Fruit fly (Drosophila melanogaster): Measurements from ENCODE around the gene dachs.

The dachs gene

DNA sequence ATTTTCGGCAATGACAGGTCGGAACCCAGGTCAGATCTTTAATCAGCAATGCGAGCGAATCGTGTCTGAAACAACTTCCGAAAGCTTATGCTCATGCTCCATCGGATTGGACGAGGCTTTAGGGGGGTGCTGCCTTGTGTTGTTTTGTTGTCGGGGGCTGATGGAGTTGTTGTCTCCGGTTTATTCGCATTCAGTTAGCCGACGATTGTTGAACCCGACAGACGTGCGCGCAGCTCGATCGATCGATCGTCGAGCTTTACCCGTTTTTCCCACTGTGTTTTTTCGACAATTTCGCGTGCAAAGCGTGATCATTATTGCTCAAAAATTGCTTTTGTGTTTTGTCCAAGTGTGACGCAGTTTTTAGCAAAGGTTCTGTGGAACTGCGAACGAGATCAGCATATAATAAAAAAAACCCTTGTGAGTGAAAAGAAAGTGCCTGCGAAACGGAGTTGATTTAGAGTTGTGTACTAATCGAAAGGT is 62.4 kb downstream of the dachs start, which contains the start of gene CG17834:
Gene CG17834, plus strand, starts transcription at position 191 of the 480 bp plus-strand sequence.
- no peak for TF ChIP-seq CG14711 (tag; optimal IDR thresholded peaks at IDR 0.05)
- no peak for TF ChIP-seq CG1620 (GFP tag; optimal IDR thresholded peaks at IDR 0.05)
- TF ChIP-seq CG7101 (tag; optimal IDR thresholded peaks at IDR 0.05): no peak
- TF ChIP-seq bab1 (GFP tag; optimal IDR thresholded peaks at IDR 0.05): no peak
- TF ChIP-seq CG33017 (tag; optimal IDR thresholded peaks at IDR 0.05): no peak
- no peak for TF ChIP-seq toe (GFP tag; optimal IDR thresholded peaks at IDR 0.05)
- TF ChIP-seq Mnt (GFP tag; optimal IDR thresholded peaks at IDR 0.05): peak; percentile 9
- TF ChIP-seq cic (GFP tag; optimal IDR thresholded peaks at IDR 0.05): no peak
- TF ChIP-seq CG12768 (GFP tag; optimal IDR thresholded peaks at IDR 0.05): no peak
- peak; percentile 68 for TF ChIP-seq tj (GFP tag; optimal IDR thresholded peaks at IDR 0.05)
- no peak for TF ChIP-seq Hr96 (GFP tag; optimal IDR thresholded peaks at IDR 0.05)
- no peak for TF ChIP-seq cnc (optimal IDR thresholded peaks at IDR 0.05)
- no peak for TF ChIP-seq pad (GFP tag; optimal IDR thresholded peaks at IDR 0.05)
- TF ChIP-seq Crg-1 (GFP tag; optimal IDR thresholded peaks at IDR 0.05): peak; percentile 35
- no peak for TF ChIP-seq CG7045 (GFP tag; optimal IDR thresholded peaks at IDR 0.05)

DNA sequence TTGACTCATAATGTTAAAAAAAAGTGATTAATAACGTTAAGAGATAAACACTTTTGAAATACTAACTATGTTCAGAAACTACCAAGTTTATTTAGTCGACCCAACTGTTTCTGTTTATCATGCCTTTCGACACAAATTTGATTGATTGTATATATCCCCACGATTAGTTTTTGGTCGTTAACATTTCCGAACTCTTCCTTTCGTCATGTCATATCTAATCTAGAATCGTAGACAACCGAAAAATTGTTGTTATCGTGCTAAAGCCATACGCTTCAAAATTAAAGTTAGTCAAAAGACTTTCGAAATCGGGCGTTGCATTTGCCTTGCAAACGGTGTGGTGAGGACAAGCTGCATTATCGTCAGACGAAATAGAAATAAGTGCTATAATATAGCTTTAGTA is 63.6 kb downstream of the dachs start:
- TF ChIP-seq ovo (GFP tag; optimal IDR thresholded peaks at IDR 0.05): no peak
- no peak for TF ChIP-seq CG11617 (GFP tag; optimal IDR thresholded peaks at IDR 0.05)
- TF ChIP-seq CG14711 (tag; optimal IDR thresholded peaks at IDR 0.05): no peak
- no peak for TF ChIP-seq Mnt (GFP tag; optimal IDR thresholded peaks at IDR 0.05)
- no peak for TF ChIP-seq kay (GFP tag; ENCODE audit: borderline replicate concordance)
- TF ChIP-seq cnc (optimal IDR thresholded peaks at IDR 0.05): no peak
- TF ChIP-seq cic (GFP tag; optimal IDR thresholded peaks at IDR 0.05): no peak
- no peak for TF ChIP-seq CG12768 (GFP tag; optimal IDR thresholded peaks at IDR 0.05)
- no peak for TF ChIP-seq CG1620 (GFP tag; optimal IDR thresholded peaks at IDR 0.05)
- TF ChIP-seq Crg-1 (GFP tag; optimal IDR thresholded peaks at IDR 0.05): no peak
- TF ChIP-seq tj (GFP tag; optimal IDR thresholded peaks at IDR 0.05): no peak
- TF ChIP-seq Hr96 (GFP tag; optimal IDR thresholded peaks at IDR 0.05): no peak
- no peak for TF ChIP-seq toe (GFP tag; optimal IDR thresholded peaks at IDR 0.05)
- TF ChIP-seq CG7045 (GFP tag; optimal IDR thresholded peaks at IDR 0.05): no peak
- no peak for TF ChIP-seq CG33017 (tag; optimal IDR thresholded peaks at IDR 0.05)
- no peak for TF ChIP-seq CG5204 (GFP tag; optimal IDR thresholded peaks at IDR 0.05)
- TF ChIP-seq bab1 (GFP tag; optimal IDR thresholded peaks at IDR 0.05): no peak
- TF ChIP-seq pad (GFP tag; optimal IDR thresholded peaks at IDR 0.05): no peak
- TF ChIP-seq Clk (GFP tag; optimal IDR thresholded peaks at IDR 0.05): no peak
- TF ChIP-seq CG7101 (tag; optimal IDR thresholded peaks at IDR 0.05): no peak

DNA sequence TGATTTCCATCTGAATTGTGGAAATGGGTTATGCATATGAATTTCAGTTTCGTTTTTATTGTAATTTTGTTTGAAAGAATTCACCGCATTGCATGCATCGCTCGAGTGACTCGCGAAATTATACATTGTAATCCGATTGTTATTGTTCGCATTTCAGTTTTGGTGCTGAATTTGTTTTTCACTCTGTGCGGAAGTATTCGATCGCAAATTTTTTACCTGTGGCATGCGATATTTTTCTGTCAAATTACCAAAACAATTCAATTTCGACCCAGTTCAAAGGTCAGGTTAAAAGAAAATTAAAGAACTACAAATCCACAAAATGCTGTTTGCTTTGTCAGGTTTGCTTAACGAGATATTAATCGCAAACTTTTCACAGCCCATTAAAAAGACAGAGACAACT is 66.2 kb downstream of the dachs start:
- TF ChIP-seq cnc (optimal IDR thresholded peaks at IDR 0.05): no peak
- peak; percentile 92 for TF ChIP-seq tj (GFP tag; optimal IDR thresholded peaks at IDR 0.05)

DNA sequence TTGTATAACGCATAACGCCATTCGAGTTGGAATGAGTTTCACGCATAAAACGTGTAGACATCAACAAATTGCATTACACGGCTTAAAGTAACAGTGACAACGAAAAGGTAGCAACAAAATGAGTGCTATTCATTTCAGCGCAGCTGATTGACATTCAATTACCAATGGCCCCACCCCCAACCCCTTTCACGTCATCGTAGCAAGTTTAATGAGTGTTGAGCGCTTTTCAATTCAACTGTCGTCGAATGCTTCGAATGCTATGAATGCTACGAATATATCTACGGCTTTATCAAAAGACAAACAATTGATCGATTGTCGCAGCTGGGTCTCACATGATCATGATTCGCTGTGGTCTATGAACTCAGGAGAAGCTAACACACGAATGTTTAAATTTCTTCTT is 67.0 kb downstream of the dachs start:
- TF ChIP-seq Mnt (GFP tag; optimal IDR thresholded peaks at IDR 0.05) (no peak), tj (GFP tag; optimal IDR thresholded peaks at IDR 0.05) (no peak), kay (GFP tag; ENCODE audit: borderline replicate concordance) (no peak), Clk (GFP tag; optimal IDR thresholded peaks at IDR 0.05) (no peak), cnc (optimal IDR thresholded peaks at IDR 0.05) (no peak), ovo (GFP tag; optimal IDR thresholded peaks at IDR 0.05) (no peak), bab1 (GFP tag; optimal IDR thresholded peaks at IDR 0.05) (no peak), cic (GFP tag; optimal IDR thresholded peaks at IDR 0.05) (no peak), CG7045 (GFP tag; optimal IDR thresholded peaks at IDR 0.05) (no peak), Crg-1 (GFP tag; optimal IDR thresholded peaks at IDR 0.05) (no peak), CG12768 (GFP tag; optimal IDR thresholded peaks at IDR 0.05) (no peak)

DNA sequence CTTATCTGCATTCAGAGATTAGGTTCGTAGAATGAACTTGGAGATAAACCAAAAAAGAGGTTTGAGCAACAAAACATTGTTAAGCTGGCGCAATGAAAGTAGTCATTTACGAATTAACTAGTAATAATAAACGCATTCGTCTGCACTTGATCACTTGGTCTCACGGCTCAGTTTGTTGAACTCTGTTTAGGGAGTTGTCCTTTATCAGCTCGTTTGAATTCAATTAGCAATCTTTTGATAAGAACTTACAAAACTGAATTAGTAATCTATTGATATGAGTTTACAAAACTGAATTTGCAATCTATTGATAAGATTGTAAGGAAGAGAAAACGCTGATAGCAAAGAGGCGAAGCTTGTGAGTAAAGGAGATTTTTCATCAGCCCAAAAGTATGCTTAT is 67.5 kb downstream of the dachs start:
- TF ChIP-seq kay (GFP tag; ENCODE audit: borderline replicate concordance) (peak; percentile 70), cnc (optimal IDR thresholded peaks at IDR 0.05) (no peak)

DNA sequence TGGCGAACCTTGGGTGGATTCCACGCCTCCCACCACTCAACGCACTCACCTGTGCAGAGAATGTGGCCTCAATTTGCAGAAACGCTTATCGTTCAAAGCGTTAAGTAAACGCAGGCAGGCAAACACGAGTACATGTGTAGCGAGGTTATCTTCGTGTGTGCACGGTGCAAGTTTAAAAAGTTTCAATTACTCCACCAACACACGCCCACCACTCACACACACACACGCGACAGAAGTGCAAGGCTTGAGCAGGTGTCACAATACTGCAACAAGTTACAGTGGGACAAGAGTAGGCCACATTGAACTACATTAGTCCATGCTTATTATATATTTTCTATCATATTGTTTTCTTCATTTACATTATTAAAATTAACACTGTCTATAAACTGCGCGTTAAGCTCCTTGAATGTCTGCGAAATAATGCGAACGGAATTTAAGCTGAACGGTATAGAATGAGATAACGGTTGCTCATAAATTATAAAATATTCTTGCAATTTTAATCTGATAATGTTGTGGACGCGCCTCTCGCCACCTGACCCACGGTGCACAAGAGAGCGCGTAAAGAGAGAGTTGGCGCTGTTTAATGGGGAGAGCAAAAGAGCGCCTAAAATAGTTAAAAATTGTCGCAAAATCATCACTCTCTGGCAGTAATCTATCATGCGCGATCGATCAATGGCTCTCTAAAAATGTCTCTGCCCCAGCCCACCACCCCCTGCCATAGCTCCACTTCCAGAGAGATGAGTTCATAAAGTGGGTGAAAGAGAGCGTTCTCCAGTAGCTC is 68.1 kb downstream of the dachs start:
- TF ChIP-seq CG7101 (tag; optimal IDR thresholded peaks at IDR 0.05) (peak; percentile 96), Clk (GFP tag; optimal IDR thresholded peaks at IDR 0.05) (peak; percentile 88), CG1620 (GFP tag; optimal IDR thresholded peaks at IDR 0.05) (peak; percentile 89), CG12768 (GFP tag; optimal IDR thresholded peaks at IDR 0.05) (peak; percentile 97), CG5204 (GFP tag; optimal IDR thresholded peaks at IDR 0.05) (peak; percentile 96), CG14711 (tag; optimal IDR thresholded peaks at IDR 0.05) (peak; percentile 86), Hr96 (GFP tag; optimal IDR thresholded peaks at IDR 0.05) (peak; percentile 87), cnc (optimal IDR thresholded peaks at IDR 0.05) (peak in 1 of 2 experiments; percentile 17), Crg-1 (GFP tag; optimal IDR thresholded peaks at IDR 0.05) (peak; percentile 93), CG11617 (GFP tag; optimal IDR thresholded peaks at IDR 0.05) (peak; percentile 94), cic (GFP tag; optimal IDR thresholded peaks at IDR 0.05) (peak; percentile 87), Mnt (GFP tag; optimal IDR thresholded peaks at IDR 0.05) (peak; percentile 92), kay (GFP tag; ENCODE audit: borderline replicate concordance) (peak; percentile 82), toe (GFP tag; optimal IDR thresholded peaks at IDR 0.05) (peak; percentile 89), CG7045 (GFP tag; optimal IDR thresholded peaks at IDR 0.05) (peak; percentile 88), tj (GFP tag; optimal IDR thresholded peaks at IDR 0.05) (peak; percentile 84), ovo (GFP tag; optimal IDR thresholded peaks at IDR 0.05) (peak; percentile 84), bab1 (GFP tag; optimal IDR thresholded peaks at IDR 0.05) (peak; percentile 95), pad (GFP tag; optimal IDR thresholded peaks at IDR 0.05) (peak; percentile 80), CG33017 (tag; optimal IDR thresholded peaks at IDR 0.05) (peak; percentile 96)
